Fruit fly (Drosophila melanogaster): Measurements from ENCODE around the gene CG31220.

CG31220 gene

dm6 chr3R:19644901-19645204 lies 3.4 kb upstream of the CG31220 start, which contains the start of gene Nup58 (continued):
- TF ChIP-seq knrl (GFP tag; IDR thresholded peaks at IDR 0.05; ENCODE audit: partially characterized antibody) (peak; percentile 74; the same call in 2 of the 3 replicates), CG9932 (GFP tag; IDR thresholded peaks at IDR 0.05) (peak; percentile 71), gcm2 (GFP tag; optimal IDR thresholded peaks at IDR 0.05) (no peak), CG11456 (GFP tag; IDR thresholded peaks at IDR 0.05) (0 out of 3 replicates have a peak, but pooled peaks have one; percentile 29), CG30020 (tag; optimal IDR thresholded peaks at IDR 0.05) (no peak), CG8290 (GFP tag; optimal IDR thresholded peaks at IDR 0.05) (no peak), CG8290 (tag; optimal IDR thresholded peaks at IDR 0.05) (peak in 1 of 2 experiments; percentile 53), ato (GFP tag; IDR thresholded peaks at IDR 0.05; ENCODE audit: partially characterized antibody) (peak; percentile 76), slbo (GFP tag; IDR thresholded peaks at IDR 0.05) (peak; percentile 58; the same call in 1 of the 2 replicates), Xbp1 (GFP tag; optimal IDR thresholded peaks at IDR 0.05) (peak; percentile 4), hbn (GFP tag; IDR thresholded peaks at IDR 0.05; ENCODE audit: partially characterized antibody) (peak; percentile 77), Eip74EF (GFP tag; optimal IDR thresholded peaks at IDR 0.05) (no peak), mld (GFP tag; IDR thresholded peaks at IDR 0.05; ENCODE audit: partially characterized antibody) (peak; percentile 56; the same call in 1 of the 3 replicates), NFAT (GFP tag; IDR thresholded peaks at IDR 0.05) (peak; percentile 42; the same call in 1 of the 2 replicates), CG16813 (GFP tag; IDR thresholded peaks at IDR 0.05; ENCODE audit: partially characterized antibody) (peak; percentile 76), nerfin-2 (GFP tag; IDR thresholded peaks at IDR 0.05; ENCODE audit: partially characterized antibody) (peak; percentile 55), en (GFP tag; optimal IDR thresholded peaks at IDR 0.05) (no peak), CG14441 (GFP tag; IDR thresholded peaks at IDR 0.05) (0 out of 2 replicates have a peak, but pooled peaks have one; percentile 25), unc-4 (GFP tag; IDR thresholded peaks at IDR 0.05; ENCODE audit: partially characterized antibody) (peak; percentile 80), chn (GFP tag; optimal IDR thresholded peaks at IDR 0.05) (no peak), Side (GFP tag; optimal IDR thresholded peaks at IDR 0.05) (no peak), CG18764 (GFP tag; optimal IDR thresholded peaks at IDR 0.05) (no peak), tna (GFP tag; IDR thresholded peaks at IDR 0.05; ENCODE audit: partially characterized antibody) (peak; percentile 50), repo (GFP tag; optimal IDR thresholded peaks at IDR 0.05) (no peak), pzg (GFP tag; optimal IDR thresholded peaks at IDR 0.05) (peak; percentile 32), CG15269 (tag; optimal IDR thresholded peaks at IDR 0.05) (no peak), slou (GFP tag; optimal IDR thresholded peaks at IDR 0.05) (no peak), E2f2 (GFP tag; IDR thresholded peaks at IDR 0.05) (peak; percentile 30; the same call in 1 of the 2 replicates), CG7963 (GFP tag; IDR thresholded peaks at IDR 0.05; ENCODE audit: partially characterized antibody) (peak; percentile 70), CG2129 (GFP tag; IDR thresholded peaks at IDR 0.05; ENCODE audit: partially characterized antibody) (peak; percentile 60), zfh2 (GFP tag; optimal IDR thresholded peaks at IDR 0.05) (peak; percentile 8), E2f1 (GFP tag; IDR thresholded peaks at IDR 0.05) (peak; percentile 44; the same call in 1 of the 2 replicates), CG17361 (GFP tag; IDR thresholded peaks at IDR 0.05) (0 out of 3 replicates have a peak, but pooled peaks have one; percentile 3), Awh (GFP tag; IDR thresholded peaks at IDR 0.05) (0 out of 2 replicates have a peak, but pooled peaks have one; percentile 7), gt (GFP tag; IDR thresholded peaks at IDR 0.05) (no peak), HLH4C (GFP tag; IDR thresholded peaks at IDR 0.05; ENCODE audit: partially characterized antibody) (peak; percentile 64), zen2 (GFP tag; IDR thresholded peaks at IDR 0.05; ENCODE audit: partially characterized antibody) (peak; percentile 76), Med (GFP tag) (peak; percentile 83), hb (GFP tag; IDR thresholded peaks at IDR 0.05; ENCODE audit: partially characterized antibody) (peak; percentile 15; the same call in 1 of the 3 replicates), pb (GFP tag; optimal IDR thresholded peaks at IDR 0.05) (no peak), lbe (GFP tag; optimal IDR thresholded peaks at IDR 0.05) (no peak), Ets65A (GFP tag) (peak; percentile 41), Sry-δ (GFP tag; optimal IDR thresholded peaks at IDR 0.05) (peak; percentile 62), CG6765 (GFP tag; optimal IDR thresholded peaks at IDR 0.05) (no peak), sens (GFP tag) (peak; percentile 87), vvl (GFP tag; IDR thresholded peaks at IDR 0.05) (peak; percentile 48; the same call in 1 of the 2 replicates)
